Worm (Caenorhabditis elegans): ENCODE measurements around the gene C05C10.3.

- TF ChIP-seq ceh-2 (tag; optimal IDR thresholded peaks at IDR 0.05) (no peak), ets-4 (tag; optimal IDR thresholded peaks at IDR 0.05) (no peak), Y22D7AL.16 (tag; optimal IDR thresholded peaks at IDR 0.05) (no peak)
Measured at ce11 chrII:9888549-9888948, 48.1 kb downstream of the C05C10.3 start.
